Fruit fly (Drosophila melanogaster) whole organism, wandering third instar larva: ENCODE data around the gene CG32755.
A peak's percentile ranks its signal among the peaks of the same experiment; 100 is the strongest.

ENCODE experiments used
- N ChIP-seq: fragments of >200 bp; optimal IDR thresholded peaks from 2 replicates; lab custom pipeline; 2018; ENCODE audit warnings: missing biosample characterization, missing external identifiers, missing genetic modification characterization
- fru ChIP-seq: fragments of 200-800 bp; sonication (Bioruptor generic); optimal IDR thresholded peaks from 3 replicates; lab custom pipeline; 2016; ENCODE audit warnings: missing biosample characterization, mild to moderate bottlenecking, missing genetic modification characterization
- tai ChIP-seq: sonication (Bioruptor generic); optimal IDR thresholded peaks from 2 replicates; lab custom pipeline; 2016; ENCODE audit warnings: missing biosample characterization, missing genetic modification characterization

- TF ChIP-seq fru, result peak; percentile 23
- no peak for TF ChIP-seq N
- TF ChIP-seq tai (GFP tag; lab: Kevin White, UChicago), result no peak
Measured at dm6 chrX:5904377-5905085, 45.5 kb upstream of the CG32755 start.
